Worm (Caenorhabditis elegans) whole organism, L3 larva: ENCODE data around the gene C01B10.7.

Source experiments
- aly-2 ChIP-seq: fragments of 150-350 bp; optimal IDR thresholded peaks from 2 replicates; lab custom pipeline; 2014; ENCODE audit warnings: missing biosample characterization, missing genetic modification characterization
- ama-1 ChIP-seq: fragments of 150-350 bp; optimal IDR thresholded peaks from 2 replicates; lab custom pipeline; 2018
- ceh-16 ChIP-seq: sonication (generic microtip); optimal IDR thresholded peaks from 2 replicates; lab custom pipeline; 2017; ENCODE audit warnings: missing biosample characterization, missing genetic modification characterization
- ceh-9 ChIP-seq: sonication (generic microtip); optimal IDR thresholded peaks from 2 replicates; lab custom pipeline; 2018; ENCODE audit warnings: missing biosample characterization, missing genetic modification characterization
- egl-5 ChIP-seq: fragments of 150-350 bp; optimal IDR thresholded peaks from 2 replicates; lab custom pipeline; 2017; ENCODE audit warnings: missing biosample characterization, missing genetic modification reagents, missing genetic modification characterization, inconsistent platforms
- elt-1 ChIP-seq: fragments of 150-350 bp; optimal IDR thresholded peaks from 2 replicates; lab custom pipeline; 2014; ENCODE audit warnings: missing biosample characterization, missing genetic modification characterization
- elt-3 ChIP-seq, 3 experiments: fragments of 150-350 bp in 1 of 3; sonication (generic microtip) in 2 of 3; optimal IDR thresholded peaks; 2 replicates in 2 of 3; 4 replicates in 1 of 3; lab custom pipeline; 2014 to 2017; ENCODE audit warnings: missing biosample characterization in 3 of 3, missing genetic modification characterization in 3 of 3
- eor-1 ChIP-seq, 2 experiments: fragments of 150-350 bp; optimal IDR thresholded peaks; 2 replicates each; lab custom pipeline; 2014 to 2018; ENCODE audit warnings: missing biosample characterization in 2 of 2, missing genetic modification characterization in 2 of 2
- fkh-2 ChIP-seq: fragments of 150-350 bp; optimal IDR thresholded peaks from 2 replicates; lab custom pipeline; 2014; ENCODE audit warnings: missing biosample characterization, missing genetic modification reagents, missing genetic modification characterization
- fos-1 ChIP-seq: fragments of 150-350 bp; optimal IDR thresholded peaks from 2 replicates; lab custom pipeline; 2014; ENCODE audit warnings: missing biosample characterization, missing genetic modification characterization
- nhr-11 ChIP-seq: fragments of 150-350 bp; optimal IDR thresholded peaks from 2 replicates; lab custom pipeline; 2014; ENCODE audit warnings: missing biosample characterization, missing genetic modification characterization
- nhr-23 ChIP-seq: fragments of 150-350 bp; optimal IDR thresholded peaks from 2 replicates; lab custom pipeline; 2014; ENCODE audit warnings: missing biosample characterization, missing genetic modification reagents, missing genetic modification characterization
- nhr-25 ChIP-seq: sonication (generic microtip); optimal IDR thresholded peaks from 2 replicates; lab custom pipeline; 2017; ENCODE audit warnings: missing biosample characterization, missing genetic modification characterization
- nhr-43 ChIP-seq: sonication (generic microtip); optimal IDR thresholded peaks from 2 replicates; lab custom pipeline; 2016; ENCODE audit warnings: mild to moderate bottlenecking, missing genetic modification characterization, missing compliant biosample characterization; ENCODE audit not compliant: poor library complexity, severe bottlenecking
- pqm-1 ChIP-seq: fragments of 150-350 bp; optimal IDR thresholded peaks from 2 replicates; lab custom pipeline; 2017; ENCODE audit warnings: missing biosample characterization, missing genetic modification characterization, inconsistent platforms
- snpc-4 ChIP-seq: fragments of 150-350 bp; optimal IDR thresholded peaks from 2 replicates; lab custom pipeline; 2014; ENCODE audit warnings: missing biosample characterization, missing genetic modification characterization
- ztf-11 ChIP-seq: fragments of 150-350 bp; optimal IDR thresholded peaks from 2 replicates; lab custom pipeline; 2014; ENCODE audit warnings: missing biosample characterization, missing genetic modification characterization

The C01B10.7 gene

DNA sequence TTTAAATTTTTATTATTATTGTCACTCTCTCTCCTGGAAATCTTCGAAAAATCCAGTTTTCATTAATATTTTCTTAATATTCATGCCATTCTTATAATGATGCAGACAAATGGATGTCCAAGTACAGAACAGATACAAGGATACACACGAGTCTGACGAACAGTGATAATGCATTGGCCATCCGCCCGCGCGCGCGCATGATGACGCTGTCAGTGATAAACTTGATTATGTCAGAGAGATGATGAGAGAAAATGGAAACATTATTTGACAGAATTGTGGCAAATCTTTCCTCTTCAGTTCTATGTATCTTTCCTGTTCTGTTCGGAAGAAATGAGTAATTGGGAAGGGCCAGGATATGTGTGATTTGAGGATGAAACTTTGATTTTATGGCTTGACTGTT is 17.4 kb downstream of the C01B10.7 start:
- TF ChIP-seq ceh-9 (tag; lab: Kevin White, UChicago) (no peak), nhr-43 (tag; lab: Kevin White, UChicago) (peak; percentile 31), elt-1 (tag; lab: Kevin White, UChicago) (no peak), fos-1 (no peak), ztf-11 (no peak), elt-3 (tag; optimal IDR thresholded peaks at IDR 0.05; lab: Kevin White, UChicago) (peak in 1 of 3 experiments; percentile 37), fkh-2 (no peak), aly-2 (no peak), nhr-23 (tag; lab: Kevin White, UChicago) (peak; percentile 32), ceh-16 (tag; lab: Kevin White, UChicago) (no peak), nhr-25 (tag; lab: Kevin White, UChicago) (peak; percentile 44)
- TF ChIP-seq, all 47 proteins: peak for 4

DNA sequence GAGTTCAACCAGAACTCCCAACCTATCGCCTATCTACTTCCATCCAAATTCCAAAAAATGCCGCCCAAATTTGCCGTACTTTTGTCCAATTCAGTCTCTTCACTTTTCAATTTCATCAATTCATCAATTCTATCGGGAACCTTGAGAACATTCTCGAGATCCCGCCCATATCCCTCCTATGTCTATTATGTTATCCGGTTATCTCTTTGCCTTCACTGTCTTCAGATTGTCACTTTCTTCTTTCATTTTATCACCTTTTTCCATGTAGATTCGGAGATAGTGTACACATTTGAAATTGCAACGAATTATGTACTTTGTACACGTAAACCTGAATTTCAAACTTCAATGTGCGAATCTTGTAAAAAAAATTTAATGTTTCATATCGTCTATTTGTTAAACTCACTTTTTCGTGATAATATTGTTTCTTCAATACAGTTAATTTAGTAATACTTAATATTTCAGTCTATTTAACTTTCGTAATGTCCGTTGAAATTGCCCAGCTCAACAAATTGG is 19.2 kb downstream of the C01B10.7 start, which contains the start of gene C01B10.11:
Gene C01B10.11 (plus strand): TSS at position 463 of the 513 bp plus-strand sequence.
- TF ChIP-seq nhr-43 (tag; lab: Kevin White, UChicago) (no peak), nhr-25 (tag; lab: Kevin White, UChicago) (peak; percentile 13), elt-3 (tag; optimal IDR thresholded peaks at IDR 0.05; lab: Kevin White, UChicago) (peak in 2 of 3 experiments; percentile 11 to 51)

DNA sequence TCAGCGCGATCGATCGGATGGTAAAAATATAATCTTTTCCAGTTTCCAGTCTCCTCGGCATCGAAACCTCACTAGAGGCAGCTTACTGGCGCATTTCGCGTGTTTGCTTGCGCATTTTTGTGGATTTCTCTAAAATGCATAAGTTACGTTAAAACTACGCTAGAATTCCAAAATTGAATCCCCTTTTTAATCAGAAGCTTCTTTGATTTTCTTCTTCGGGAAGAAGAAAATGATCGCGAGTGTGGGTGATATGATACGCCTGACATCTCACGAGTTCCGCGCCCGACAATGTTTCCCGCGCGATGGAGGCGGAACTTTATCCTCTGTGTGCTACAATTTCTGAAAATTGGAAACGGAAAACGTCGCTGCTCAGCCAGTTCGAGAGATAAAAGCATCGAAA is 26.0 kb downstream of the C01B10.7 start:
- TF ChIP-seq snpc-4 (tag; lab: Kevin White, UChicago) (peak; percentile 54), nhr-11 (tag; lab: Kevin White, UChicago) (no peak), egl-5 (tag; lab: Kevin White, UChicago) (no peak), eor-1 (tag; optimal IDR thresholded peaks at IDR 0.05; lab: Kevin White, UChicago) (no peak), ama-1 (lab: Kevin White, UChicago) (peak; percentile 28), pqm-1 (tag; lab: Kevin White, UChicago) (no peak)

DNA sequence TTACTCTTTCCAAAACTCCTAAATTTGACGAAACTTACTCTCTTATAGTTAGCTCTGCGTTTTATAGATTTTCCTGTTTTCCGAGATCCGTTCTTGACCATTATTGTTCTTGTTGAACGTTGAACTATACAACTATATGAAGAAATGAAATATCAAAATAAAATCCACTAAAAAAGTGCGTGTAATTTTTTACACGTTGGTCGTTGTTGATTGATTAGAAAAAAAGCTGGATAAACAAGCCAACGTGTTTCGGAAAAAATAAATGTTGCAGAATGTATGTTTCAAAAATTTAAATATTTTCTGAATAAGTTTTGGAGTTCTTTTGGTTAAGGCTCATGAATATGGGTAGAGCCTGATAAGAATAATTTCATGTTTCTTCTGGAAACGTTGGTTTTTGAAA is 29.5 kb downstream of the C01B10.7 start, which contains the start of gene Y73B6A.1:
Gene Y73B6A.1 (minus strand): TSS at position 101 of the 400 bp plus-strand sequence.
- TF ChIP-seq fkh-2 (no peak), nhr-43 (tag; lab: Kevin White, UChicago) (no peak)
